Fruit fly (Drosophila melanogaster) whole organism, embryonic: Measurements from ENCODE around the gene CG3071.

ENCODE experiments used
- CG10209 ChIP-seq: fragments of 200-800 bp; sonication (Bioruptor generic); optimal IDR thresholded peaks from 3 replicates; lab custom pipeline; 2017; ENCODE audit warnings: missing biosample characterization, mild to moderate bottlenecking, missing genetic modification characterization, missing genetic modification reagents
- CG11247 ChIP-seq: fragments of 200-800 bp; sonication (Bioruptor generic); IDR thresholded peaks from 2 replicates; pipeline ENCODE4 v1.3.6; 2022; ENCODE audit warnings: missing biosample characterization, missing genetic modification characterization
- CG11456 ChIP-seq: fragments of 200-800 bp; sonication (Bioruptor generic); IDR thresholded peaks from 3 replicates; pipeline ENCODE4 v1.3.6; 2022; ENCODE audit warnings: missing biosample characterization, missing genetic modification characterization
- CG12071 ChIP-seq: fragments of 200-800 bp; sonication (Bioruptor generic); optimal IDR thresholded peaks from 3 replicates; lab custom pipeline; 2018; ENCODE audit warnings: missing biosample characterization, mild to moderate bottlenecking, missing genetic modification characterization
- CG12299 ChIP-seq: fragments of 200-800 bp; sonication (Bioruptor generic); optimal IDR thresholded peaks from 2 replicates; lab custom pipeline; 2018; ENCODE audit warnings: missing biosample characterization, mild to moderate bottlenecking, missing genetic modification characterization
- CG13775 ChIP-seq: fragments of 200-800 bp; sonication (Bioruptor generic); optimal IDR thresholded peaks from 3 replicates; lab custom pipeline; 2017; ENCODE audit warnings: missing biosample characterization, mild to moderate bottlenecking, missing genetic modification characterization
- CG14667 ChIP-seq: fragments of 200-800 bp; sonication (Bioruptor generic); IDR thresholded peaks from 2 replicates; pipeline ENCODE4 v1.3.6; 2022; ENCODE audit warnings: missing biosample characterization, missing genetic modification characterization
- CG14860 ChIP-seq: fragments of 200-800 bp; sonication (Bioruptor generic); IDR thresholded peaks from 3 replicates; pipeline ENCODE4 v1.3.6; 2022; ENCODE audit warnings: missing biosample characterization, missing genetic modification characterization; ENCODE audit not compliant: partially characterized antibody
- CG15269 ChIP-seq: fragments of 200-800 bp; sonication (Bioruptor generic); optimal IDR thresholded peaks from 2 replicates; lab custom pipeline; 2018; ENCODE audit warnings: missing biosample characterization, mild to moderate bottlenecking, missing genetic modification characterization, moderate library complexity
- CG1603 ChIP-seq: fragments of 200-800 bp; sonication (Bioruptor generic); optimal IDR thresholded peaks from 2 replicates; lab custom pipeline; 2019; ENCODE audit warnings: missing biosample characterization, mild to moderate bottlenecking, missing genetic modification characterization, moderate library complexity
- CG17385 ChIP-seq: fragments of 200-800 bp; sonication (Bioruptor generic); optimal IDR thresholded peaks from 3 replicates; lab custom pipeline; 2018; ENCODE audit warnings: missing biosample characterization, mild to moderate bottlenecking, missing genetic modification characterization
- CG1792 ChIP-seq: fragments of 200-800 bp; sonication (Bioruptor generic); optimal IDR thresholded peaks from 2 replicates; lab custom pipeline; 2016; ENCODE audit warnings: missing biosample characterization, missing genetic modification characterization
- CG31224 ChIP-seq: fragments of 200-800 bp; sonication (Bioruptor generic); IDR thresholded peaks from 2 replicates; pipeline ENCODE4 v1.3.6; 2022; ENCODE audit warnings: missing biosample characterization, missing genetic modification characterization
- CG32532 ChIP-seq: fragments of 200-800 bp; sonication (Bioruptor generic); IDR thresholded peaks from 2 replicates; pipeline ENCODE4 v1.3.6; 2022; ENCODE audit warnings: missing biosample characterization, missing genetic modification characterization
- CG3281 ChIP-seq: fragments of 200-800 bp; sonication (Bioruptor generic); optimal IDR thresholded peaks from 3 replicates; lab custom pipeline; 2017; ENCODE audit warnings: missing biosample characterization, mild to moderate bottlenecking, missing genetic modification characterization
- CG3726 ChIP-seq: fragments of 200-800 bp; sonication (Bioruptor generic); IDR thresholded peaks from 3 replicates; pipeline ENCODE4, ENCODE4 v1.3.6; 2022; ENCODE audit warnings: missing biosample characterization, missing genetic modification characterization
- CG5953 ChIP-seq: fragments of 200-800 bp; sonication (Bioruptor generic); IDR thresholded peaks from 2 replicates; pipeline ENCODE4 v1.3.6; 2022; ENCODE audit warnings: missing biosample characterization, missing genetic modification characterization
- CG7357 ChIP-seq: fragments of 200-800 bp; sonication (Bioruptor generic); IDR thresholded peaks from 3 replicates; pipeline ENCODE4 v1.3.6; 2022; ENCODE audit warnings: missing biosample characterization, missing genetic modification characterization
- CG9215 ChIP-seq: fragments of 200-800 bp; sonication (Bioruptor generic); IDR thresholded peaks from 2 replicates; pipeline ENCODE4 v1.3.6; 2022; ENCODE audit warnings: missing biosample characterization, missing genetic modification characterization
- D19B ChIP-seq: fragments of 200-800 bp; sonication (Bioruptor generic); optimal IDR thresholded peaks from 2 replicates; lab custom pipeline; 2017; ENCODE audit warnings: missing biosample characterization, mild to moderate bottlenecking, missing genetic modification characterization
- Dp ChIP-seq: fragments of 200-800 bp; sonication (Bioruptor generic); optimal IDR thresholded peaks from 2 replicates; lab custom pipeline; 2018; ENCODE audit warnings: missing biosample characterization, mild to moderate bottlenecking, missing genetic modification characterization, moderate library complexity
- Dref ChIP-seq: fragments of 200-800 bp; sonication (Bioruptor generic); IDR thresholded peaks from 2 replicates; pipeline ENCODE4 v1.3.6; 2022; ENCODE audit warnings: missing biosample characterization, missing genetic modification characterization
- E2f1 ChIP-seq: fragments of 200-800 bp; sonication (Bioruptor generic); IDR thresholded peaks from 2 replicates; pipeline ENCODE4 v1.3.6; 2022; ENCODE audit warnings: missing biosample characterization, missing genetic modification characterization
- Eip74EF ChIP-seq, 2 experiments: fragments of 200-800 bp in 1 of 2; fragments of >200 bp in 1 of 2; sonication (Bioruptor generic) in 1 of 2; optimal IDR thresholded peaks; 2 replicates each; lab custom pipeline; 2017 to 2019; ENCODE audit warnings: missing biosample characterization in 2 of 2, missing genetic modification characterization in 2 of 2, mild to moderate bottlenecking in 1 of 2, moderate library complexity in 1 of 2
- HLH3B ChIP-seq: fragments of 200-800 bp; sonication (Bioruptor generic); IDR thresholded peaks from 2 replicates; pipeline ENCODE4 v1.3.6; 2022; ENCODE audit warnings: missing biosample characterization, missing genetic modification characterization
- Hr51 ChIP-seq, 2 experiments: fragments of 200-800 bp; sonication (Bioruptor generic); optimal IDR thresholded peaks; 2 replicates in 1 of 2; 3 replicates in 1 of 2; lab custom pipeline; 2016 to 2018; ENCODE audit warnings: missing biosample characterization in 2 of 2, missing genetic modification characterization in 2 of 2, mild to moderate bottlenecking in 1 of 2, moderate library complexity in 1 of 2
- NK7.1 ChIP-seq: fragments of 200-800 bp; sonication (Bioruptor generic); optimal IDR thresholded peaks from 3 replicates; lab custom pipeline; 2016; ENCODE audit warnings: missing biosample characterization, missing genetic modification characterization
- Nf-YC ChIP-seq: fragments of 200-800 bp; optimal IDR thresholded peaks from 3 replicates; lab custom pipeline; 2019; ENCODE audit warnings: missing biosample characterization, mild to moderate bottlenecking, missing genetic modification characterization, moderate library complexity
- Ravus ChIP-seq: fragments of 200-800 bp; sonication (Bioruptor generic); IDR thresholded peaks from 2 replicates; pipeline ENCODE4 v1.3.6; 2022; ENCODE audit warnings: missing biosample characterization, missing genetic modification characterization
- Sin3A ChIP-seq: fragments of >200 bp; optimal IDR thresholded peaks from 2 replicates; lab custom pipeline; 2018
- TFAM ChIP-seq: fragments of 200-800 bp; sonication (Bioruptor generic); optimal IDR thresholded peaks from 2 replicates; lab custom pipeline; 2017; ENCODE audit warnings: missing biosample characterization, missing genetic modification characterization, inconsistent platforms
- al ChIP-seq: fragments of 200-800 bp; sonication (Bioruptor generic); IDR thresholded peaks from 2 replicates; pipeline ENCODE4 v1.3.6; 2022; ENCODE audit warnings: missing biosample characterization, missing genetic modification characterization
- ewg ChIP-seq: fragments of 200-800 bp; sonication (Bioruptor generic); optimal IDR thresholded peaks from 3 replicates; lab custom pipeline; 2017; ENCODE audit warnings: mild to moderate bottlenecking, missing biosample characterization, missing genetic modification reagents, missing genetic modification characterization
- ftz-f1 ChIP-seq: fragments of 200-800 bp; sonication (Bioruptor generic); optimal IDR thresholded peaks from 2 replicates; lab custom pipeline; 2016; ENCODE audit warnings: missing biosample characterization, missing genetic modification characterization
- grau ChIP-seq: fragments of 200-800 bp; optimal IDR thresholded peaks from 3 replicates; lab custom pipeline; 2019; ENCODE audit warnings: missing biosample characterization, mild to moderate bottlenecking, missing genetic modification characterization, moderate library complexity
- h ChIP-seq: fragments of >200 bp; optimal IDR thresholded peaks from 2 replicates; lab custom pipeline; 2017
- insv ChIP-seq, 2 experiments: fragments of 200-800 bp; sonication (Bioruptor generic); optimal IDR thresholded peaks; 3 replicates each; lab custom pipeline; 2016 to 2018; ENCODE audit warnings: missing biosample characterization in 2 of 2, missing genetic modification characterization in 2 of 2
- jing ChIP-seq: fragments of 200-800 bp; sonication (Bioruptor generic); optimal IDR thresholded peaks from 2 replicates; lab custom pipeline; 2018; ENCODE audit warnings: missing biosample characterization, mild to moderate bottlenecking, missing genetic modification characterization
- lab ChIP-seq: fragments of 200-800 bp; sonication (Bioruptor generic); optimal IDR thresholded peaks from 3 replicates; lab custom pipeline; 2017; ENCODE audit warnings: missing biosample characterization, missing genetic modification characterization, mild to moderate bottlenecking, moderate library complexity, missing genetic modification reagents
- mld ChIP-seq: fragments of 200-800 bp; sonication (Bioruptor generic); IDR thresholded peaks from 3 replicates; pipeline ENCODE4 v1.3.6; 2022; ENCODE audit warnings: missing biosample characterization, missing genetic modification characterization; ENCODE audit not compliant: partially characterized antibody
- org-1 ChIP-seq: fragments of 200-800 bp; sonication (Bioruptor generic); optimal IDR thresholded peaks from 2 replicates; lab custom pipeline; 2017; ENCODE audit warnings: missing biosample characterization, missing genetic modification characterization
- pho ChIP-seq: fragments of 200-800 bp; sonication (Bioruptor generic); optimal IDR thresholded peaks from 2 replicates; lab custom pipeline; 2016; ENCODE audit warnings: missing biosample characterization, missing genetic modification characterization
- pnt ChIP-seq: fragments of 200-800 bp; sonication (Bioruptor generic); optimal IDR thresholded peaks from 3 replicates; lab custom pipeline; 2016; ENCODE audit warnings: missing biosample characterization, missing genetic modification characterization
- salm ChIP-seq: fragments of 200-800 bp; sonication (Bioruptor generic); optimal IDR thresholded peaks from 2 replicates; lab custom pipeline; 2018; ENCODE audit warnings: missing biosample characterization, mild to moderate bottlenecking, missing genetic modification characterization
- sens ChIP-seq: fragments of 200-800 bp; sonication (Bioruptor generic); peaks from one replicate; lab custom pipeline; 2016; ENCODE audit warnings: missing biosample characterization, missing genetic modification characterization
- tap ChIP-seq: fragments of 200-800 bp; optimal IDR thresholded peaks from 3 replicates; lab custom pipeline; 2019; ENCODE audit warnings: missing biosample characterization, mild to moderate bottlenecking, missing genetic modification characterization, moderate library complexity
- unc-4 ChIP-seq: fragments of 200-800 bp; sonication (Bioruptor generic); IDR thresholded peaks from 2 replicates; pipeline ENCODE4 v1.3.6; 2022; ENCODE audit warnings: missing biosample characterization, missing genetic modification characterization; ENCODE audit not compliant: partially characterized antibody
- vfl ChIP-seq: fragments of 200-800 bp; sonication (Bioruptor generic); optimal IDR thresholded peaks from 2 replicates; lab custom pipeline; 2016; ENCODE audit warnings: missing biosample characterization, missing genetic modification characterization

Gene CG3071

DNA sequence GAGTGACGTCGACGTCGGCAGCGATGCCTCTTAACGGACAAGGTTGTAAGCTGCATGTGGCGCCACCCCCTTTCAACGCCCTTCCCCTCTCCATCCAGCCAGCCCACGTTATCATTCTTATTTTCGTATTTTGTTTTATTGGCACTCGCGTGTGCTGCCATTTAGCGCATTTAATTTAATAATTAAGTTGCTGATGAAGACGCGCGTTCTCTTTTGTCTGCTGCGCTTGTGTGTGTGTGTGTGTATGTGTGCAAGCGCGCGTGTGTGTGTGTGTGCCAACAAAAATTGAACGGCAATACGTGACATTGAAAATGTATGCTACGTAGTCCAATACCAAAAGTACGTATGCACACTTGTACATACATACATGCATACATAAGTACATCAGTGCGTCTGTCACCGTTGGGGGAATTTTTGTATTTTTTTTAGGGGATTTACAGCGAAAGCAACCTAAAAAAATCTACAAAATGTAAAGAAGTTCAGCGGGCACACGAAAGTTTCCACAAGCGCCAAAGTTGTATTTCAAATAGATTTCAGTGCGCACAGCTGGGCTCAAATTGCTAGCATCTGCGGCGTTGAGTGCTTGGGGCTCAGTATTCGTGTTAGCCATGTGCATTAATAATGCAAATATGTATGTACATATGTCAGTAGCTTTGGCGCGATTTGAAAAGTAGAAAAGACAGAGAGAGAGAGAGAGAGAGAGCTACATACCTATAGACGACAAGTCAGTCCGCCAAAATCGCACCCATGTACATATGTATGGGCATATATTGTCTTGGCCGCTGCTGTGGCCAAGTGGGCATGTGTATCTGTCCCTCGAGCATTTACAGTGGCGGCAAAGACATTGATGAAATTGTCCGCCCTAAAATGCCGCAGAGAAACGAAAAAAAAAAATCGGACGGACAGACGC is 39.2 kb downstream of the CG3071 start (continued):
- TF ChIP-seq lab (peak; percentile 85), CG5953 (GFP tag; lab: Robert Waterston, UW) (peak; percentile 56; the same call in 1 of the 2 replicates), insv (GFP tag; optimal IDR thresholded peaks at IDR 0.05; lab: Kevin White, UChicago) (peak in 1 of 2 experiments; percentile 22), CG32532 (GFP tag; lab: Robert Waterston, UW) (peak; percentile 79), Dref (GFP tag; lab: Robert Waterston, UW) (no peak), E2f1 (GFP tag; lab: Robert Waterston, UW) (peak; percentile 79), CG10209 (peak; percentile 81), CG3726 (peak; percentile 78), D19B (GFP tag; lab: Kevin White, UChicago) (peak; percentile 61), CG12071 (GFP tag; lab: Kevin White, UChicago) (peak; percentile 86), HLH3B (GFP tag; lab: Robert Waterston, UW) (peak; percentile 81), CG12299 (tag; lab: Kevin White, UChicago) (peak; percentile 53), mld (GFP tag; lab: Robert Waterston, UW) (no peak), CG7357 (GFP tag; lab: Robert Waterston, UW) (peak; percentile 77), h (no peak), tap (tag; lab: Kevin White, UChicago) (peak; percentile 81), CG13775 (GFP tag; lab: Kevin White, UChicago) (peak; percentile 79), vfl (GFP tag; lab: Kevin White, UChicago) (peak; percentile 55), unc-4 (GFP tag; lab: Robert Waterston, UW) (no peak), CG9215 (GFP tag; lab: Robert Waterston, UW) (peak; percentile 70; the same call in 1 of the 2 replicates), Eip74EF (GFP tag; optimal IDR thresholded peaks at IDR 0.05; lab: Kevin White, UChicago) (peak in 1 of 2 experiments; percentile 77), CG3281 (GFP tag; lab: Kevin White, UChicago) (peak; percentile 79), Dp (GFP tag; lab: Kevin White, UChicago) (no peak), CG14667 (GFP tag; lab: Robert Waterston, UW) (peak; percentile 47), jing (GFP tag; lab: Kevin White, UChicago) (peak; percentile 74), Hr51 (GFP tag; optimal IDR thresholded peaks at IDR 0.05; lab: Kevin White, UChicago) (peak; percentile 44 to 82), CG15269 (tag; lab: Kevin White, UChicago) (peak; percentile 89), CG1603 (peak; percentile 90), grau (peak; percentile 81), CG11247 (peak; percentile 66; the same call in 1 of the 2 replicates), sens (GFP tag; lab: Kevin White, UChicago) (peak; percentile 98), Nf-YC (tag; lab: Kevin White, UChicago) (peak; percentile 58), CG1792 (GFP tag; lab: Kevin White, UChicago) (peak; percentile 53), TFAM (peak; percentile 21), CG14860 (GFP tag; lab: Robert Waterston, UW) (no peak), al (peak; percentile 76), CG31224 (peak; percentile 68; the same call in 1 of the 2 replicates), pnt (GFP tag; lab: Kevin White, UChicago) (peak; percentile 74), ftz-f1 (GFP tag; lab: Kevin White, UChicago) (no peak), org-1 (peak; percentile 85), ewg (GFP tag; lab: Kevin White, UChicago) (peak; percentile 75), pho (GFP tag; lab: Kevin White, UChicago) (peak; percentile 78), Ravus (GFP tag; lab: Robert Waterston, UW) (peak; percentile 39), CG17385 (GFP tag; lab: Kevin White, UChicago) (peak; percentile 81), CG11456 (GFP tag; lab: Robert Waterston, UW) (peak; percentile 71; the same call in 2 of the 3 replicates), salm (tag; lab: Kevin White, UChicago) (peak; percentile 55), Sin3A (no peak), NK7.1 (GFP tag; lab: Kevin White, UChicago) (peak; percentile 35)
